Worm (Caenorhabditis elegans) whole organism, L1 larva: ENCODE data around the gene mel-46.

ENCODE experiments used
- mep-1 ChIP-seq: fragments of 150-350 bp; optimal IDR thresholded peaks from 2 replicates; lab custom pipeline; 2014; ENCODE audit warnings: missing biosample characterization, missing genetic modification characterization
- nhr-11 ChIP-seq: fragments of 150-350 bp; optimal IDR thresholded peaks from 2 replicates; lab custom pipeline; 2014; ENCODE audit warnings: missing biosample characterization, missing genetic modification characterization
- nhr-19 ChIP-seq: fragments of 200-800 bp; sonication (Bioruptor generic); conservative IDR thresholded peaks from 2 replicates; pipeline ENCODE4 v1.3.6; 2022; ENCODE audit warnings: missing genetic modification characterization, missing compliant biosample characterization

DNA sequence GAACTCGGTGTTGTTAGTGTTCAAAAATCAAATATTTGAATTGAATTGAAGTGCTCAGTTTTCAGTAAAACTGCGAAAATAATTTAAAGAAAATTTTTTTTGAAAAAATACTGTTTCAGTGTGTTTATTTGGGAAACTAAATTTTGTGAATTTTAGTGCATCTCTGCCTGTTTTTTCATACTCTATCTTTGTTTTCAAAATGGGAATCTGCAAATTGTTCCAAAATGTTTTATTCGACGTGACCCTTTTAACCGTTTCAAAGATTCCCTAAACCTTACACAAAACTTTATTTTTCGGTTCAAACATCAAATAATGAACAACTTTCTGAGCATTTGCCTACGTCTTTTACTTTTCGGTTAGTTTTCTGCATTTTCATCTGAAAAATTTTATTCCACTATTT is 33.4 kb downstream of the mel-46 start, which contains the start of gene Y116A8A.7:
- TF ChIP-seq nhr-11 (tag; lab: Kevin White, UChicago) (no peak), nhr-19 (GFP tag; lab: Robert Waterston, UW) (no peak), mep-1 (tag; lab: Kevin White, UChicago) (no peak)
